Worm (Caenorhabditis elegans) whole organism, L3 larva: ENCODE data around the gene C27D6.12.

ENCODE experiments used
- ama-1 ChIP-seq: fragments of 150-350 bp; optimal IDR thresholded peaks from 2 replicates; lab custom pipeline; 2018
- ceh-28 ChIP-seq: fragments of 150-350 bp; optimal IDR thresholded peaks from 2 replicates; lab custom pipeline; 2014; ENCODE audit warnings: missing biosample characterization, missing genetic modification reagents, missing genetic modification characterization
- egl-27 ChIP-seq: sonication (generic microtip); optimal IDR thresholded peaks from 4 replicates; lab custom pipeline; 2017; ENCODE audit warnings: missing biosample characterization, missing genetic modification reagents, missing genetic modification characterization
- elt-1 ChIP-seq: fragments of 150-350 bp; optimal IDR thresholded peaks from 2 replicates; lab custom pipeline; 2014; ENCODE audit warnings: missing biosample characterization, missing genetic modification characterization
- elt-2 ChIP-seq: sonication (generic microtip); optimal IDR thresholded peaks from 2 replicates; lab custom pipeline; 2016; ENCODE audit warnings: missing genetic modification reagents, mild to moderate bottlenecking, missing genetic modification characterization, missing compliant biosample characterization
- fos-1 ChIP-seq: fragments of 150-350 bp; optimal IDR thresholded peaks from 2 replicates; lab custom pipeline; 2014; ENCODE audit warnings: missing biosample characterization, missing genetic modification characterization
- jun-1 ChIP-seq: fragments of 150-350 bp; optimal IDR thresholded peaks from 2 replicates; lab custom pipeline; 2014; ENCODE audit warnings: missing biosample characterization, missing genetic modification reagents, missing genetic modification characterization
- lin-39 ChIP-seq: fragments of 150-350 bp; optimal IDR thresholded peaks from 2 replicates; lab custom pipeline; 2018; ENCODE audit warnings: missing biosample characterization, missing genetic modification reagents, missing genetic modification characterization
- mdl-1 ChIP-seq: fragments of 150-350 bp; optimal IDR thresholded peaks from 2 replicates; lab custom pipeline; 2014; ENCODE audit warnings: missing biosample characterization, missing genetic modification characterization
- nhr-11 ChIP-seq: fragments of 150-350 bp; optimal IDR thresholded peaks from 2 replicates; lab custom pipeline; 2014; ENCODE audit warnings: missing biosample characterization, missing genetic modification characterization
- nhr-76 ChIP-seq: fragments of 150-350 bp; sonication (generic microtip); optimal IDR thresholded peaks from 5 replicates; lab custom pipeline; 2014; ENCODE audit warnings: missing biosample characterization, missing genetic modification characterization
- nhr-77 ChIP-seq: fragments of 150-350 bp; optimal IDR thresholded peaks from 2 replicates; lab custom pipeline; 2014; ENCODE audit warnings: missing biosample characterization, missing genetic modification characterization
- tbx-2 ChIP-seq: sonication (generic microtip); optimal IDR thresholded peaks from 2 replicates; lab custom pipeline; 2016; ENCODE audit warnings: mild to moderate bottlenecking, missing genetic modification characterization, missing compliant biosample characterization

- TF ChIP-seq nhr-77 (tag; lab: Kevin White, UChicago) (no peak), ceh-28 (tag; lab: Kevin White, UChicago) (no peak), fos-1 (tag; lab: Kevin White, UChicago) (no peak), elt-2 (no peak), mdl-1 (tag; lab: Kevin White, UChicago) (no peak), tbx-2 (tag; lab: Kevin White, UChicago) (no peak), nhr-76 (no peak), ama-1 (lab: Kevin White, UChicago) (no peak), egl-27 (tag; lab: Kevin White, UChicago) (no peak), jun-1 (tag; lab: Kevin White, UChicago) (no peak), nhr-11 (tag; lab: Kevin White, UChicago) (no peak), lin-39 (no peak), elt-1 (tag; lab: Kevin White, UChicago) (no peak)
Observed at ce11 chrII:5136296-5136767, 41.5 kb downstream of the C27D6.12 start, which contains the start of gene F58A6.2.
